Worm (Caenorhabditis elegans) whole organism, L2 larva: ENCODE measurements around the gene pvf-1.
A peak's percentile ranks its signal among the peaks of the same experiment; 100 is the strongest.

ENCODE experiments used
- C34F6.9 ChIP-seq: fragments of 150-350 bp; optimal IDR thresholded peaks from 2 replicates; lab custom pipeline; 2014; ENCODE audit warnings: missing biosample characterization, missing genetic modification characterization
- F13H6.1 ChIP-seq: sonication (generic microtip); optimal IDR thresholded peaks from 2 replicates; lab custom pipeline; 2016; ENCODE audit warnings: missing genetic modification characterization, missing compliant biosample characterization
- R02D3.7 ChIP-seq: fragments of 150-350 bp; optimal IDR thresholded peaks from 2 replicates; lab custom pipeline; 2014; ENCODE audit warnings: missing biosample characterization, missing genetic modification characterization
- Y55F3AM.14 ChIP-seq: fragments of 200-800 bp; sonication (Bioruptor generic); optimal IDR thresholded peaks from 2 replicates; lab custom pipeline; 2018; ENCODE audit warnings: mild to moderate bottlenecking, missing genetic modification characterization, missing compliant biosample characterization
- ZK546.5 ChIP-seq: sonication (generic microtip); optimal IDR thresholded peaks from 2 replicates; lab custom pipeline; 2017; ENCODE audit warnings: missing biosample characterization, missing genetic modification characterization
- alr-1 ChIP-seq: fragments of 150-350 bp; optimal IDR thresholded peaks from 2 replicates; lab custom pipeline; 2014; ENCODE audit warnings: missing biosample characterization, missing genetic modification characterization
- aly-2 ChIP-seq: fragments of 150-350 bp; optimal IDR thresholded peaks from 2 replicates; lab custom pipeline; 2014; ENCODE audit warnings: missing biosample characterization, missing genetic modification characterization
- ama-1 ChIP-seq: fragments of 150-350 bp; optimal IDR thresholded peaks from 2 replicates; lab custom pipeline; 2018; ENCODE audit warnings: inconsistent platforms
- blmp-1 ChIP-seq: sonication (generic microtip); optimal IDR thresholded peaks from 2 replicates; lab custom pipeline; 2017; ENCODE audit warnings: missing genetic modification characterization, mild to moderate bottlenecking, missing compliant biosample characterization, antibody characterized with exemption, moderate library complexity; ENCODE audit not compliant: insufficient read depth
- ceh-82 ChIP-seq: fragments of 150-350 bp; optimal IDR thresholded peaks from 2 replicates; lab custom pipeline; 2014; ENCODE audit warnings: missing biosample characterization, missing genetic modification characterization
- crh-2 ChIP-seq: sonication (generic microtip); optimal IDR thresholded peaks from 2 replicates; lab custom pipeline; 2017; ENCODE audit warnings: missing biosample characterization, missing genetic modification characterization
- dmd-4 ChIP-seq: sonication (generic microtip); optimal IDR thresholded peaks from 2 replicates; lab custom pipeline; 2017; ENCODE audit warnings: missing biosample characterization, missing genetic modification characterization
- egl-27 ChIP-seq: sonication (generic microtip); optimal IDR thresholded peaks from 3 replicates; lab custom pipeline; 2017; ENCODE audit warnings: missing biosample characterization, missing genetic modification reagents, missing genetic modification characterization
- elt-1 ChIP-seq: fragments of 150-350 bp; optimal IDR thresholded peaks from 2 replicates; lab custom pipeline; 2014; ENCODE audit warnings: missing biosample characterization, missing genetic modification characterization
- elt-3 ChIP-seq: sonication (generic microtip); optimal IDR thresholded peaks from 2 replicates; lab custom pipeline; 2017; ENCODE audit warnings: missing biosample characterization, missing genetic modification characterization
- gmeb-1 ChIP-seq: fragments of 150-350 bp; optimal IDR thresholded peaks from 2 replicates; lab custom pipeline; 2014; ENCODE audit warnings: missing biosample characterization, missing genetic modification characterization
- lin-11 ChIP-seq: fragments of 150-350 bp; sonication (generic microtip); optimal IDR thresholded peaks from 2 replicates; lab custom pipeline; 2014; ENCODE audit warnings: missing biosample characterization, missing genetic modification characterization, inconsistent platforms, mixed read lengths
- lin-39 ChIP-seq: fragments of 150-350 bp; optimal IDR thresholded peaks from 2 replicates; lab custom pipeline; 2014; ENCODE audit warnings: missing biosample characterization, missing genetic modification reagents, missing genetic modification characterization
- mab-5 ChIP-seq: fragments of 150-350 bp; optimal IDR thresholded peaks from 2 replicates; lab custom pipeline; 2014; ENCODE audit warnings: missing biosample characterization, missing genetic modification characterization
- mbf-1 ChIP-seq: sonication (generic microtip); optimal IDR thresholded peaks from 2 replicates; lab custom pipeline; 2017; ENCODE audit warnings: missing biosample characterization, missing genetic modification characterization
- mdl-1 ChIP-seq, 2 experiments: fragments of 150-350 bp in 1 of 2; sonication (generic microtip) in 1 of 2; optimal IDR thresholded peaks; 2 replicates each; lab custom pipeline; 2017; ENCODE audit warnings: missing biosample characterization in 2 of 2, missing genetic modification characterization in 2 of 2
- nhr-10 ChIP-seq: sonication (generic microtip); optimal IDR thresholded peaks from 2 replicates; lab custom pipeline; 2017; ENCODE audit warnings: missing biosample characterization, missing genetic modification characterization
- nhr-12 ChIP-seq: fragments of 150-350 bp; optimal IDR thresholded peaks from 2 replicates; lab custom pipeline; 2014; ENCODE audit warnings: missing biosample characterization, missing genetic modification characterization
- nhr-21 ChIP-seq: fragments of 150-350 bp; optimal IDR thresholded peaks from 2 replicates; lab custom pipeline; 2014; ENCODE audit warnings: missing biosample characterization, missing genetic modification characterization
- nhr-237 ChIP-seq: fragments of 150-350 bp; optimal IDR thresholded peaks from 2 replicates; lab custom pipeline; 2014; ENCODE audit warnings: missing biosample characterization, missing genetic modification characterization
- nhr-25 ChIP-seq: fragments of 150-350 bp; sonication (generic microtip); optimal IDR thresholded peaks from 3 replicates; lab custom pipeline; 2014; ENCODE audit warnings: missing biosample characterization, missing genetic modification characterization
- nhr-6 ChIP-seq: fragments of 150-350 bp; optimal IDR thresholded peaks from 2 replicates; lab custom pipeline; 2014; ENCODE audit warnings: missing biosample characterization, missing genetic modification characterization
- nhr-77 ChIP-seq: fragments of 150-350 bp; optimal IDR thresholded peaks from 2 replicates; lab custom pipeline; 2014; ENCODE audit warnings: missing biosample characterization, missing genetic modification characterization
- peb-1 ChIP-seq: fragments of 150-350 bp; optimal IDR thresholded peaks from 2 replicates; lab custom pipeline; 2014; ENCODE audit warnings: missing biosample characterization, missing genetic modification characterization
- sem-4 ChIP-seq: fragments of 150-350 bp; optimal IDR thresholded peaks from 2 replicates; lab custom pipeline; 2014; ENCODE audit warnings: missing biosample characterization, missing genetic modification reagents, missing genetic modification characterization
- skn-1 ChIP-seq: sonication (generic microtip); optimal IDR thresholded peaks from 2 replicates; lab custom pipeline; 2017; ENCODE audit warnings: missing biosample characterization, missing genetic modification characterization
- sma-3 ChIP-seq: sonication (generic microtip); optimal IDR thresholded peaks from 2 replicates; lab custom pipeline; 2016; ENCODE audit warnings: missing genetic modification reagents, missing genetic modification characterization, missing compliant biosample characterization
- snpc-4 ChIP-seq: fragments of 150-350 bp; optimal IDR thresholded peaks from 2 replicates; lab custom pipeline; 2014; ENCODE audit warnings: missing biosample characterization, missing genetic modification characterization
- unc-39 ChIP-seq: fragments of 150-350 bp; optimal IDR thresholded peaks from 2 replicates; lab custom pipeline; 2014; ENCODE audit warnings: missing biosample characterization, missing genetic modification characterization
- unc-62 ChIP-seq: fragments of 150-350 bp; optimal IDR thresholded peaks from 2 replicates; lab custom pipeline; 2014; ENCODE audit warnings: missing biosample characterization, missing genetic modification reagents, missing genetic modification characterization
- zag-1 ChIP-seq: fragments of 150-350 bp; optimal IDR thresholded peaks from 2 replicates; lab custom pipeline; 2014; ENCODE audit warnings: missing biosample characterization, missing genetic modification characterization
- ztf-4 ChIP-seq: fragments of 150-350 bp; optimal IDR thresholded peaks from 2 replicates; lab custom pipeline; 2014; ENCODE audit warnings: missing biosample characterization, missing genetic modification characterization

pvf-1 gene

ce11 chrIII:1806183-1806798 lies 17.8 kb downstream of the pvf-1 start:
- no peak for TF ChIP-seq zag-1 (tag; lab: Kevin White, UChicago)
- TF ChIP-seq nhr-21 (tag; lab: Kevin White, UChicago): no peak
- no peak for TF ChIP-seq peb-1 (tag; lab: Kevin White, UChicago)
- no peak for TF ChIP-seq gmeb-1 (tag; lab: Kevin White, UChicago)
- no peak for TF ChIP-seq ceh-82
- TF ChIP-seq mdl-1 (tag; optimal IDR thresholded peaks at IDR 0.05; lab: Kevin White, UChicago): no peak
- TF ChIP-seq dmd-4 (tag; lab: Kevin White, UChicago): no peak
- no peak for TF ChIP-seq alr-1
- TF ChIP-seq egl-27 (tag; lab: Kevin White, UChicago): no peak
- no peak for TF ChIP-seq elt-1 (tag; lab: Kevin White, UChicago)
- TF ChIP-seq aly-2 (tag; lab: Kevin White, UChicago): no peak
- TF ChIP-seq ama-1 (lab: Kevin White, UChicago): no peak
- no peak for TF ChIP-seq elt-3
- TF ChIP-seq nhr-12 (tag; lab: Kevin White, UChicago): no peak
- TF ChIP-seq nhr-77 (tag; lab: Kevin White, UChicago): no peak
- no peak for TF ChIP-seq unc-39 (tag; lab: Kevin White, UChicago)

ce11 chrIII:1805415-1806008 lies 18.6 kb downstream of the pvf-1 start:
- TF ChIP-seq nhr-6: no peak
- no peak for TF ChIP-seq mbf-1
- TF ChIP-seq nhr-25 (tag; lab: Kevin White, UChicago): no peak
- no peak for TF ChIP-seq sem-4 (tag; lab: Kevin White, UChicago)
- no peak for TF ChIP-seq mab-5
- TF ChIP-seq zag-1 (tag; lab: Kevin White, UChicago): peak; percentile 9

ce11 chrIII:1804477-1804876 lies 19.6 kb downstream of the pvf-1 start:
- TF ChIP-seq lin-39 (tag; lab: Kevin White, UChicago): no peak
- TF ChIP-seq nhr-237 (tag; lab: Kevin White, UChicago): no peak
- no peak for TF ChIP-seq Y55F3AM.14 (GFP tag; lab: Kevin White, UChicago)
- no peak for TF ChIP-seq R02D3.7
- no peak for TF ChIP-seq blmp-1
- TF ChIP-seq sma-3 (GFP tag; lab: Kevin White, UChicago): no peak

ce11 chrIII:1803000-1803399 lies 21.1 kb downstream of the pvf-1 start:
- TF ChIP-seq nhr-77 (tag; lab: Kevin White, UChicago): no peak
- TF ChIP-seq egl-27 (tag; lab: Kevin White, UChicago): no peak
- no peak for TF ChIP-seq mbf-1
- no peak for TF ChIP-seq unc-39 (tag; lab: Kevin White, UChicago)
- no peak for TF ChIP-seq dmd-4 (tag; lab: Kevin White, UChicago)
- no peak for TF ChIP-seq ZK546.5 (tag; lab: Kevin White, UChicago)
- no peak for TF ChIP-seq nhr-25 (tag; lab: Kevin White, UChicago)
- TF ChIP-seq elt-1 (tag; lab: Kevin White, UChicago): no peak
- TF ChIP-seq R02D3.7: no peak
- no peak for TF ChIP-seq snpc-4 (tag; lab: Kevin White, UChicago)
- TF ChIP-seq skn-1 (tag; lab: Kevin White, UChicago): no peak
- TF ChIP-seq gmeb-1 (tag; lab: Kevin White, UChicago): no peak
- TF ChIP-seq nhr-10 (tag; lab: Kevin White, UChicago): no peak
- TF ChIP-seq alr-1: no peak
- no peak for TF ChIP-seq ztf-4 (tag; lab: Kevin White, UChicago)
- no peak for TF ChIP-seq Y55F3AM.14 (GFP tag; lab: Kevin White, UChicago)
- no peak for TF ChIP-seq crh-2 (tag; lab: Kevin White, UChicago)
- TF ChIP-seq, all 48 proteins: peak for 0

ce11 chrIII:1799407-1799806 lies 24.7 kb downstream of the pvf-1 start:
- no peak for TF ChIP-seq C34F6.9 (tag; lab: Kevin White, UChicago)
- TF ChIP-seq mab-5: no peak
- TF ChIP-seq F13H6.1 (tag; lab: Kevin White, UChicago): no peak
- TF ChIP-seq skn-1 (tag; lab: Kevin White, UChicago): no peak
- no peak for TF ChIP-seq elt-3
- no peak for TF ChIP-seq dmd-4 (tag; lab: Kevin White, UChicago)
- no peak for TF ChIP-seq nhr-25 (tag; lab: Kevin White, UChicago)
- TF ChIP-seq elt-1 (tag; lab: Kevin White, UChicago): no peak
- TF ChIP-seq unc-62: no peak
- TF ChIP-seq lin-11: no peak
- TF ChIP-seq mdl-1 (tag; optimal IDR thresholded peaks at IDR 0.05; lab: Kevin White, UChicago): no peak
- no peak for TF ChIP-seq ZK546.5 (tag; lab: Kevin White, UChicago)
